Fruit fly (Drosophila melanogaster): ENCODE data around the gene CG18170.

Gene CG18170

DNA sequence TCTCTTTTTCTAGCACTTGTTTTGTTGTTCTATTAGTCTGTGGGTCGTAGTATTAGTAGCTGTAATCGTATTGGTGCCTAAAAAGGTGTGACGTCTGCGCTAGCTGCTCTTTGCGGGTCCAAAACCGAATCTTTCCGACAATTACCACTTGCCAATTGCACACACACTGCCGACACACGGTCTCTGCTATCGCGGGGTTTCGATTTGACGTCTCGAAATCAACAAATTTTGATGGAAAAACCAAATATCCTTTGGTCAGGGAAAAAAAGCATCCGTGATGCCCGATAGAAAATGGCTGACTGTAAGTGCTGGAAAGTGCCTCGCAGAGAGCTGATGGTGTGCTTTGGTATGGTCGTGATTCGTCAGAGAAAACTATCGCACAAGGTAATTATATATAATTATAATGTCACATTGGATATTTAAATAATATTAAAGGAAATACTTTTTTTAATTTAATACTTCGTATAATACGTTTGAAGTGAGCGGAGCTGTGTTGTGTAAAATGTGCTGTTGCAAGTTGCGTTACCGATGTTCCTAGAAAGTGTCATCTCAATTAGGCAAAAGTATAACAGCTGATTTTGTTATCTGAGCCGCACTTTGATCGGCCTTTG is 44.5 kb upstream of the CG18170 start, which contains the start of the genes Pex10 and CG12099 (continued):
- TF ChIP-seq dmrt11E (tag; optimal IDR thresholded peaks at IDR 0.05) (peak; percentile 87), bowl (GFP tag; IDR thresholded peaks at IDR 0.05) (peak; percentile 64; the same call in 1 of the 2 replicates), CG14965 (GFP tag; optimal IDR thresholded peaks at IDR 0.05; ENCODE audit: borderline replicate concordance) (no peak), CG17568 (GFP tag; optimal IDR thresholded peaks at IDR 0.05) (no peak), gfzf (GFP tag; optimal IDR thresholded peaks at IDR 0.05) (no peak), CG4282 (GFP tag; optimal IDR thresholded peaks at IDR 0.05) (no peak), vnd (GFP tag; IDR thresholded peaks at IDR 0.05; ENCODE audit: partially characterized antibody) (peak; percentile 92), en (GFP tag; optimal IDR thresholded peaks at IDR 0.05) (no peak), CG9797 (GFP tag; optimal IDR thresholded peaks at IDR 0.05) (peak; percentile 58), Bdp1 (GFP tag; optimal IDR thresholded peaks at IDR 0.05) (peak; percentile 50), C15 (GFP tag; IDR thresholded peaks at IDR 0.05) (peak; percentile 70; the same call in 2 of the 3 replicates), Dip3 (GFP tag; optimal IDR thresholded peaks at IDR 0.05) (peak; percentile 73), CG5953 (GFP tag; IDR thresholded peaks at IDR 0.05) (peak; percentile 68), CG3065 (GFP tag; optimal IDR thresholded peaks at IDR 0.05) (peak; percentile 74), ab (GFP tag; optimal IDR thresholded peaks at IDR 0.05) (peak; percentile 24), CG42726 (GFP tag; IDR thresholded peaks at IDR 0.05; ENCODE audit: partially characterized antibody) (peak; percentile 71; the same call in 1 of the 2 replicates), wdn (GFP tag; IDR thresholded peaks at IDR 0.05) (peak; percentile 86), hkb (optimal IDR thresholded peaks at IDR 0.05) (peak; percentile 68), hkb (GFP tag; IDR thresholded peaks at IDR 0.05) (peak; percentile 87), CG8944 (GFP tag; optimal IDR thresholded peaks at IDR 0.05) (peak; percentile 72), CG7786 (GFP tag; optimal IDR thresholded peaks at IDR 0.05) (peak; percentile 48), CG4820 (GFP tag; optimal IDR thresholded peaks at IDR 0.05) (peak; percentile 81), CG9609 (GFP tag; optimal IDR thresholded peaks at IDR 0.05) (peak; percentile 58), Ada2b (GFP tag; IDR thresholded peaks at IDR 0.05) (peak; percentile 87), Vsx1 (GFP tag; optimal IDR thresholded peaks at IDR 0.05) (no peak), CG12299 (tag; optimal IDR thresholded peaks at IDR 0.05) (peak; percentile 80), CG10321 (GFP tag; IDR thresholded peaks at IDR 0.05) (0 out of 2 replicates have a peak, but pooled peaks have one; percentile 48), CG6654 (GFP tag; optimal IDR thresholded peaks at IDR 0.05) (peak; percentile 52), vfl (GFP tag; optimal IDR thresholded peaks at IDR 0.05) (peak; percentile 76), CG9215 (GFP tag; IDR thresholded peaks at IDR 0.05) (peak; percentile 94), CG11085 (GFP tag; IDR thresholded peaks at IDR 0.05) (peak; percentile 88), CG9876 (GFP tag; optimal IDR thresholded peaks at IDR 0.05) (no peak), dati (GFP tag; IDR thresholded peaks at IDR 0.05) (0 out of 2 replicates have a peak, but pooled peaks have one; percentile 48), CG13894 (tag; optimal IDR thresholded peaks at IDR 0.05) (no peak), CG18599 (GFP tag; optimal IDR thresholded peaks at IDR 0.05) (peak; percentile 89), CG10462 (GFP tag; optimal IDR thresholded peaks at IDR 0.05) (peak; percentile 73), Chrac-16 (GFP tag; optimal IDR thresholded peaks at IDR 0.05) (peak; percentile 91), nmo (GFP tag; optimal IDR thresholded peaks at IDR 0.05) (peak; percentile 94), ranshi (GFP tag; IDR thresholded peaks at IDR 0.05) (peak; percentile 91), CG6813 (GFP tag; optimal IDR thresholded peaks at IDR 0.05) (peak; percentile 32), Atf6 (GFP tag; IDR thresholded peaks at IDR 0.05) (peak; percentile 91), Camta (GFP tag; optimal IDR thresholded peaks at IDR 0.05) (peak; percentile 48), pum (GFP tag; optimal IDR thresholded peaks at IDR 0.05) (peak; percentile 67), ERR (GFP tag; optimal IDR thresholded peaks at IDR 0.05) (peak; percentile 46), chif (GFP tag; optimal IDR thresholded peaks at IDR 0.05) (peak; percentile 30 to 66), Dp (GFP tag; optimal IDR thresholded peaks at IDR 0.05) (peak; percentile 33), ham (GFP tag; IDR thresholded peaks at IDR 0.05) (peak; percentile 77; the same call in 1 of the 2 replicates), mirr (GFP tag; optimal IDR thresholded peaks at IDR 0.05) (peak; percentile 79), CG10267 (tag; optimal IDR thresholded peaks at IDR 0.05) (peak; percentile 100), CG7372 (GFP tag; IDR thresholded peaks at IDR 0.05) (peak; percentile 91)

Data from whole organism, embryonic.